Worm (Caenorhabditis elegans) whole organism, dauer: ENCODE measurements around the gene str-52.
"Not testable (repeated sequence)": the region's sequence is repeated elsewhere in the genome, so short reads cannot be mapped to it uniquely, and the experiment has no call there.

Experiments
- unc-62 ChIP-seq: sonication (generic microtip); optimal IDR thresholded peaks from 2 replicates; lab custom pipeline; 2017; ENCODE audit warnings: missing biosample characterization, missing genetic modification reagents, missing genetic modification characterization

str-52 gene

ce11 chrV:2153274-2153673, 7.3 kb upstream of the str-52 start, which contains the start of gene srbc-23:
Gene srbc-23, plus strand, starts transcription at chrV:2153574.
- TF ChIP-seq unc-62 = no peak

ce11 chrV:2151458-2151857, 5.5 kb upstream of the str-52 start, which contains the start of gene srbc-24:
Gene srbc-24, plus strand, starts transcription at chrV:2151758.
- no peak for TF ChIP-seq unc-62

- TF ChIP-seq unc-62 = no peak
Observed at ce11 chrV:2150876-2151275, 4.9 kb upstream of the str-52 start, which contains the start of gene C45H4.13. Gene C45H4.13, minus strand, starts transcription at chrV:2150976.

- TF ChIP-seq unc-62 = no peak
Observed at ce11 chrV:2149432-2149831, 3.5 kb upstream of the str-52 start, which contains the start of gene C45H4.21. Gene C45H4.21, minus strand, starts transcription at chrV:2149532.

ce11 chrV:2146795-2147194, 851 bp upstream of the str-52 start, which contains the start of gene srbc-20:
Gene srbc-20, plus strand, starts transcription at chrV:2147095.
- TF ChIP-seq unc-62 = no peak

- TF ChIP-seq unc-62 = not testable (repeated sequence)
Observed at ce11 chrV:2144408-2144807, 1.5 kb downstream of the str-52 start, which contains the start of gene F22F7.12. Gene F22F7.12, minus strand, starts transcription at chrV:2144508.

- TF ChIP-seq unc-62 = no peak
Observed at ce11 chrV:2139918-2140317, 6.0 kb downstream of the str-52 start, which contains the start of gene F22F7.7. Gene F22F7.7, minus strand, starts transcription at chrV:2140042.

ce11 chrV:2138287-2138686, 7.7 kb downstream of the str-52 start:
- TF ChIP-seq unc-62 = no peak

- TF ChIP-seq unc-62 = no peak
Observed at ce11 chrV:2137010-2137409, 8.9 kb downstream of the str-52 start.

ce11 chrV:2135323-2135722, 10.6 kb downstream of the str-52 start:
- no peak for TF ChIP-seq unc-62

ce11 chrV:2134340-2134739, 11.6 kb downstream of the str-52 start:
- TF ChIP-seq unc-62 = no peak

- TF ChIP-seq unc-62 = no peak
Observed at ce11 chrV:2133512-2133911, 12.4 kb downstream of the str-52 start.

ce11 chrV:2132675-2133074, 13.3 kb downstream of the str-52 start:
- no peak for TF ChIP-seq unc-62

- no peak for TF ChIP-seq unc-62
Observed at ce11 chrV:2126996-2127585, 18.9 kb downstream of the str-52 start, which contains the start of gene ldp-1. Gene ldp-1, plus strand, starts transcription at chrV:2127535.

ce11 chrV:2126554-2126953, 19.4 kb downstream of the str-52 start:
- no peak for TF ChIP-seq unc-62

ce11 chrV:2123164-2123563, 22.8 kb downstream of the str-52 start:
- no peak for TF ChIP-seq unc-62

ce11 chrV:2122517-2122916, 23.4 kb downstream of the str-52 start, which contains the start of gene F22F7.2:
Gene F22F7.2, plus strand, starts transcription at chrV:2122782.
- TF ChIP-seq unc-62 = no peak

ce11 chrV:2121910-2122362, 24.0 kb downstream of the str-52 start, which contains the start of gene F22F7.8:
Gene F22F7.8, minus strand, starts transcription at chrV:2121960.
- no peak for TF ChIP-seq unc-62
